Fruit fly (Drosophila melanogaster): Measurements from ENCODE around the gene grk.

The grk gene

dm6 chr2L:8477971-8478370 is 44.6 kb upstream of the grk start (continued):
- TF ChIP-seq zfh2 (GFP tag; optimal IDR thresholded peaks at IDR 0.05): no peak
- TF ChIP-seq sens (GFP tag): peak; percentile 48
- no peak for TF ChIP-seq CG17186 (GFP tag; optimal IDR thresholded peaks at IDR 0.05)
- TF ChIP-seq CG11085 (GFP tag; IDR thresholded peaks at IDR 0.05): no peak
- no peak for TF ChIP-seq BtbVII (GFP tag; optimal IDR thresholded peaks at IDR 0.05)
- TF ChIP-seq gce (GFP tag; IDR thresholded peaks at IDR 0.05): no peak
- TF ChIP-seq klu (GFP tag; IDR thresholded peaks at IDR 0.05): no peak
- TF ChIP-seq Med (GFP tag): peak; percentile 90
- no peak for TF ChIP-seq esg (GFP tag; conservative IDR thresholded peaks at IDR 0.05)

dm6 chr2L:8477049-8477448 is 43.7 kb upstream of the grk start, which contains the start of gene CheA29a:
Gene CheA29a (plus strand): TSS chr2L:8477349.
- no peak for TF ChIP-seq vfl (GFP tag; optimal IDR thresholded peaks at IDR 0.05)

- TF ChIP-seq ro (GFP tag; IDR thresholded peaks at IDR 0.05) (no peak), E2f1 (GFP tag; IDR thresholded peaks at IDR 0.05) (peak; percentile 54), Vsx1 (GFP tag; optimal IDR thresholded peaks at IDR 0.05) (no peak), Xbp1 (GFP tag; optimal IDR thresholded peaks at IDR 0.05) (peak; percentile 57), Ptx1 (GFP tag; IDR thresholded peaks at IDR 0.05) (peak; percentile 73; the same call in 1 of the 2 replicates), Sox100B (GFP tag; optimal IDR thresholded peaks at IDR 0.05) (peak; percentile 42), Chrac-16 (GFP tag; optimal IDR thresholded peaks at IDR 0.05) (peak; percentile 0), CG7928 (GFP tag; optimal IDR thresholded peaks at IDR 0.05) (no peak), crp (GFP tag; optimal IDR thresholded peaks at IDR 0.05) (no peak), CG12299 (tag; optimal IDR thresholded peaks at IDR 0.05) (no peak), az2 (GFP tag; optimal IDR thresholded peaks at IDR 0.05) (peak; percentile 21), oc (tag; optimal IDR thresholded peaks at IDR 0.05) (peak; percentile 10), Antp (GFP tag; optimal IDR thresholded peaks at IDR 0.05) (no peak), Fer3 (tag; optimal IDR thresholded peaks at IDR 0.05) (peak; percentile 53), gcm (GFP tag; optimal IDR thresholded peaks at IDR 0.05) (peak; percentile 28), CG11723 (GFP tag; optimal IDR thresholded peaks at IDR 0.05) (peak; percentile 25), CG3847 (GFP tag; IDR thresholded peaks at IDR 0.05) (peak; percentile 55), nom (GFP tag; optimal IDR thresholded peaks at IDR 0.05) (peak; percentile 77), CG13123 (GFP tag; optimal IDR thresholded peaks at IDR 0.05) (no peak), chn (GFP tag; optimal IDR thresholded peaks at IDR 0.05) (no peak), CG31388 (GFP tag; optimal IDR thresholded peaks at IDR 0.05) (no peak), slp2 (GFP tag; optimal IDR thresholded peaks at IDR 0.05) (no peak), Awh (GFP tag; IDR thresholded peaks at IDR 0.05) (peak; percentile 67; the same call in 1 of the 2 replicates), CG3995 (GFP tag; optimal IDR thresholded peaks at IDR 0.05) (no peak), gcm2 (GFP tag; optimal IDR thresholded peaks at IDR 0.05) (no peak), CG11696 (GFP tag; IDR thresholded peaks at IDR 0.05) (peak; percentile 55), CG2712 (tag; optimal IDR thresholded peaks at IDR 0.05) (peak; percentile 71), CG3281 (GFP tag; optimal IDR thresholded peaks at IDR 0.05) (peak; percentile 45), CG6272 (GFP tag; IDR thresholded peaks at IDR 0.05) (peak; percentile 57), CG4854 (GFP tag; optimal IDR thresholded peaks at IDR 0.05) (no peak), CG1024 (GFP tag; IDR thresholded peaks at IDR 0.05) (no peak), CG18599 (GFP tag; optimal IDR thresholded peaks at IDR 0.05) (peak; percentile 77), repo (GFP tag; optimal IDR thresholded peaks at IDR 0.05) (no peak), h (optimal IDR thresholded peaks at IDR 0.05) (no peak), pnt (GFP tag; optimal IDR thresholded peaks at IDR 0.05) (no peak), H15 (GFP tag; IDR thresholded peaks at IDR 0.05) (peak; percentile 65; the same call in 2 of the 3 replicates), Lim3 (GFP tag; IDR thresholded peaks at IDR 0.05) (no peak), H2.0 (GFP tag; IDR thresholded peaks at IDR 0.05) (peak; percentile 51; the same call in 1 of the 2 replicates), gsb (GFP tag; IDR thresholded peaks at IDR 0.05) (no peak; the same call in 1 of the 2 replicates), onecut (GFP tag; IDR thresholded peaks at IDR 0.05) (0 out of 2 replicates have a peak, but pooled peaks have one; percentile 6)
These were observed 40.0 kb upstream of the grk start for dm6 chr2L:8473448-8473847.

Data from whole organism, embryonic.